Worm (Caenorhabditis elegans): ENCODE data around the gene cng-3.

The cng-3 gene

ce11 chrIV:9477135-9477928 lies 3.5 kb downstream of the cng-3 start, which contains the start of gene wrt-3 (continued):
- TF ChIP-seq madf-5 (GFP tag; IDR thresholded peaks at IDR 0.05), result peak; percentile 89 to 92
- TF ChIP-seq T20F7.1 (GFP tag; optimal IDR thresholded peaks at IDR 0.05), result peak; percentile 68
- no peak for TF ChIP-seq dpl-1 (GFP tag; optimal IDR thresholded peaks at IDR 0.05)
- TF ChIP-seq dmd-8 (GFP tag; IDR thresholded peaks at IDR 0.05), result peak; percentile 99
- peak; percentile 62 for TF ChIP-seq rbr-2 (tag; optimal IDR thresholded peaks at IDR 0.05)
- peak; percentile 81 for TF ChIP-seq hmg-1.1 (GFP tag; IDR thresholded peaks at IDR 0.05)
- peak; percentile 82 for TF ChIP-seq madf-9 (GFP tag; conservative IDR thresholded peaks at IDR 0.05)
- TF ChIP-seq F49E8.2 (tag; optimal IDR thresholded peaks at IDR 0.05; ENCODE audit: borderline replicate concordance), result peak; percentile 42
- peak; percentile 80 for TF ChIP-seq lir-3 (tag; optimal IDR thresholded peaks at IDR 0.05)
- no peak for TF ChIP-seq zip-2 (tag; optimal IDR thresholded peaks at IDR 0.05)
- peak; percentile 32 for TF ChIP-seq nhr-6 (tag; optimal IDR thresholded peaks at IDR 0.05)
- peak in 1 of 2 experiments; percentile 12 for TF ChIP-seq lsy-2 (tag; optimal IDR thresholded peaks at IDR 0.05)
- no peak for TF ChIP-seq skn-1 (tag; optimal IDR thresholded peaks at IDR 0.05)
- TF ChIP-seq Y105C5A.15 (GFP tag; IDR thresholded peaks at IDR 0.05), result peak; percentile 94
- peak in 1 of 2 experiments; percentile 82 for TF ChIP-seq unc-62 (GFP tag; optimal IDR thresholded peaks at IDR 0.05 in 1 of 2)
- TF ChIP-seq unc-62 (tag; optimal IDR thresholded peaks at IDR 0.05), result no peak
- no peak for TF ChIP-seq ceh-28 (tag; optimal IDR thresholded peaks at IDR 0.05)
- TF ChIP-seq zag-1 (tag; optimal IDR thresholded peaks at IDR 0.05), result no peak
- peak; percentile 67 for TF ChIP-seq unc-130 (GFP tag; optimal IDR thresholded peaks at IDR 0.05)
- TF ChIP-seq nhr-111 (GFP tag; optimal IDR thresholded peaks at IDR 0.05), result peak; percentile 94
- TF ChIP-seq spr-3 (GFP tag; optimal IDR thresholded peaks at IDR 0.05), result peak; percentile 81
- TF ChIP-seq zfp-2 (tag; optimal IDR thresholded peaks at IDR 0.05), result peak; percentile 46
- TF ChIP-seq hif-1 (tag; optimal IDR thresholded peaks at IDR 0.05), result no peak
- TF ChIP-seq sdz-12 (GFP tag; optimal IDR thresholded peaks at IDR 0.05), result peak; percentile 93
- peak; percentile 71 to 95 for TF ChIP-seq daf-16 (GFP tag; optimal IDR thresholded peaks at IDR 0.05)
- TF ChIP-seq daf-16 (tag; optimal IDR thresholded peaks at IDR 0.05), result no peak
- peak; percentile 91 for TF ChIP-seq duxl-1 (tag; optimal IDR thresholded peaks at IDR 0.05; ENCODE audit: poor library complexity)
- TF ChIP-seq lin-13 (GFP tag; optimal IDR thresholded peaks at IDR 0.05), result no peak
- no peak for TF ChIP-seq cey-2 (tag; optimal IDR thresholded peaks at IDR 0.05; ENCODE audit: borderline replicate concordance, insufficient read depth)
- TF ChIP-seq nhr-41 (GFP tag; IDR thresholded peaks at IDR 0.05), result peak; percentile 75; the same call in 1 of the 2 replicates
- no peak for TF ChIP-seq unc-39 (tag; optimal IDR thresholded peaks at IDR 0.05)
- no peak for TF ChIP-seq hlh-11 (tag; optimal IDR thresholded peaks at IDR 0.05)
- peak; percentile 71 for TF ChIP-seq ztf-7 (tag; optimal IDR thresholded peaks at IDR 0.05)
- TF ChIP-seq pha-4 (GFP tag; IDR thresholded peaks at IDR 0.05), result peak; percentile 91
- no peak for TF ChIP-seq pha-4 (tag; optimal IDR thresholded peaks at IDR 0.05)
- no peak for TF ChIP-seq egl-43 (GFP tag; IDR thresholded peaks at IDR 0.05)
- peak; percentile 74 for TF ChIP-seq spr-1 (tag; optimal IDR thresholded peaks at IDR 0.05)
- peak; percentile 79 for TF ChIP-seq tra-1 (GFP tag; IDR thresholded peaks at IDR 0.05)
- peak; percentile 72 for TF ChIP-seq ZK337.2 (GFP tag; IDR thresholded peaks at IDR 0.05)
- TF ChIP-seq snpc-4 (tag; optimal IDR thresholded peaks at IDR 0.05), result no peak
- peak; percentile 93 for TF ChIP-seq F26F4.8 (GFP tag; conservative IDR thresholded peaks at IDR 0.05)
- TF ChIP-seq nhr-42 (GFP tag; IDR thresholded peaks at IDR 0.05), result peak; percentile 86
- peak; percentile 49; the same call in 1 of the 2 replicates for TF ChIP-seq lin-29 (GFP tag; IDR thresholded peaks at IDR 0.05)
